Fruit fly (Drosophila melanogaster) whole organism, adult: ENCODE results near the gene CG5402.

ENCODE experiments used
- CG12768 ChIP-seq: fragments of 200-800 bp; sonication (Bioruptor generic); optimal IDR thresholded peaks from 2 replicates; lab custom pipeline; 2017; ENCODE audit warnings: missing biosample characterization, missing genetic modification characterization, mild to moderate bottlenecking, moderate library complexity, missing genetic modification reagents
- CG33017 ChIP-seq: fragments of 200-800 bp; sonication (Bioruptor generic); optimal IDR thresholded peaks from 2 replicates; lab custom pipeline; 2018; ENCODE audit warnings: missing biosample characterization, mild to moderate bottlenecking, missing genetic modification characterization, moderate library complexity
- CG7045 ChIP-seq: fragments of 200-800 bp; sonication (Bioruptor generic); optimal IDR thresholded peaks from 2 replicates; lab custom pipeline; 2017; ENCODE audit warnings: missing biosample characterization, mild to moderate bottlenecking, missing genetic modification characterization
- CG7101 ChIP-seq: fragments of 200-800 bp; sonication (Bioruptor generic); optimal IDR thresholded peaks from 2 replicates; lab custom pipeline; 2018; ENCODE audit warnings: missing biosample characterization, mild to moderate bottlenecking, missing genetic modification characterization, moderate library complexity
- Clk ChIP-seq: fragments of 200-800 bp; sonication (Bioruptor generic); optimal IDR thresholded peaks from 2 replicates; lab custom pipeline; 2017; ENCODE audit warnings: missing biosample characterization, missing genetic modification characterization
- Crg-1 ChIP-seq: fragments of 200-800 bp; sonication (Bioruptor generic); optimal IDR thresholded peaks from 2 replicates; lab custom pipeline; 2016; ENCODE audit warnings: missing biosample characterization, missing genetic modification characterization
- Hr96 ChIP-seq: fragments of 200-800 bp; sonication (Bioruptor generic); optimal IDR thresholded peaks from 2 replicates; lab custom pipeline; 2016; ENCODE audit warnings: missing biosample characterization, missing genetic modification characterization
- Mnt ChIP-seq: fragments of 200-800 bp; sonication (Bioruptor generic); optimal IDR thresholded peaks from 2 replicates; lab custom pipeline; 2016; ENCODE audit warnings: missing biosample characterization, mild to moderate bottlenecking, missing genetic modification characterization
- bab1 ChIP-seq: fragments of 200-800 bp; sonication (Bioruptor generic); optimal IDR thresholded peaks from 3 replicates; lab custom pipeline; 2019; ENCODE audit warnings: missing biosample characterization, mild to moderate bottlenecking, missing genetic modification characterization, moderate library complexity
- cic ChIP-seq: fragments of 200-800 bp; sonication (Bioruptor generic); optimal IDR thresholded peaks from 2 replicates; lab custom pipeline; 2017; ENCODE audit warnings: missing biosample characterization, mild to moderate bottlenecking, missing genetic modification characterization, moderate library complexity
- cnc ChIP-seq, 2 experiments: fragments of >200 bp; optimal IDR thresholded peaks; 2 replicates each; lab custom pipeline; 2017
- kay ChIP-seq: fragments of 200-800 bp; sonication (Bioruptor generic); peaks from one replicate; lab custom pipeline; 2016; ENCODE audit warnings: missing biosample characterization, missing genetic modification characterization, borderline replicate concordance
- pad ChIP-seq: fragments of 200-800 bp; sonication (Bioruptor generic); optimal IDR thresholded peaks from 3 replicates; lab custom pipeline; 2017; ENCODE audit warnings: missing biosample characterization, missing genetic modification characterization, mild to moderate bottlenecking, moderate library complexity, missing genetic modification reagents
- tj ChIP-seq: fragments of 200-800 bp; sonication (Bioruptor generic); optimal IDR thresholded peaks from 3 replicates; lab custom pipeline; 2017; ENCODE audit warnings: missing biosample characterization, mild to moderate bottlenecking, missing genetic modification characterization, moderate library complexity

DNA sequence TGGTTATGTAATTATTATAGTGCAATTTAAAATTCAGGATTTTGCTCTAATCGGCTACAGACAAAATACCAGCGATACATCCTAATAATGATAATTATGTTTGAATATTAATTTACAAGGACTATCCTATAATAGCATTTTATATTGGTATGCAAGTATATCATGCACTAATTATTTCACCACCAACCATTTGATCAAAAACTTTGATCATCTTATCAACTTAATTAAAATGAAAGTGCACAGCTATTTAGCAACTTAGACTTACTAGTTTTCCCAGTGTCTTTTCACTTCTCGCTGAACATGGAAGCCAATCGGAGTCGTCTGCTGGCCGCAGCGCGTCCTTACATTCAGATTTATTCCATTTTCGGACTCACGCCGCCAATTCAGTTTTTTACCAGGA is 43.0 kb upstream of the CG5402 start, which contains the start of gene Gr98d:
- TF ChIP-seq tj (GFP tag; lab: Kevin White, UChicago): no peak
- no peak for TF ChIP-seq kay (GFP tag; lab: Kevin White, UChicago)
- no peak for TF ChIP-seq CG12768 (GFP tag; lab: Kevin White, UChicago)
- no peak for TF ChIP-seq cnc (optimal IDR thresholded peaks at IDR 0.05; lab: Kevin White, UChicago)
- no peak for TF ChIP-seq CG7045 (GFP tag; lab: Kevin White, UChicago)
- no peak for TF ChIP-seq cic (GFP tag; lab: Kevin White, UChicago)
- TF ChIP-seq Mnt: no peak
- TF ChIP-seq Clk (GFP tag; lab: Kevin White, UChicago): no peak
- no peak for TF ChIP-seq CG7101 (tag; lab: Kevin White, UChicago)
- TF ChIP-seq bab1 (GFP tag; lab: Kevin White, UChicago): no peak
- no peak for TF ChIP-seq pad (GFP tag; lab: Kevin White, UChicago)
- TF ChIP-seq Crg-1: no peak
- TF ChIP-seq CG33017: no peak
- TF ChIP-seq Hr96: no peak
